Worm (Caenorhabditis elegans) whole organism, L2 larva: Measurements from ENCODE around the gene col-43.

Experiments
- R02D3.7 ChIP-seq: fragments of 150-350 bp; optimal IDR thresholded peaks from 2 replicates; lab custom pipeline; 2014; ENCODE audit warnings: missing biosample characterization, missing genetic modification characterization
- mdl-1 ChIP-seq, 2 experiments: fragments of 150-350 bp in 1 of 2; sonication (generic microtip) in 1 of 2; optimal IDR thresholded peaks; 2 replicates each; lab custom pipeline; 2017; ENCODE audit warnings: missing biosample characterization in 2 of 2, missing genetic modification characterization in 2 of 2
- nhr-237 ChIP-seq: fragments of 150-350 bp; optimal IDR thresholded peaks from 2 replicates; lab custom pipeline; 2014; ENCODE audit warnings: missing biosample characterization, missing genetic modification characterization
- unc-62 ChIP-seq: fragments of 150-350 bp; optimal IDR thresholded peaks from 2 replicates; lab custom pipeline; 2014; ENCODE audit warnings: missing biosample characterization, missing genetic modification reagents, missing genetic modification characterization
- zag-1 ChIP-seq: fragments of 150-350 bp; optimal IDR thresholded peaks from 2 replicates; lab custom pipeline; 2014; ENCODE audit warnings: missing biosample characterization, missing genetic modification characterization

DNA sequence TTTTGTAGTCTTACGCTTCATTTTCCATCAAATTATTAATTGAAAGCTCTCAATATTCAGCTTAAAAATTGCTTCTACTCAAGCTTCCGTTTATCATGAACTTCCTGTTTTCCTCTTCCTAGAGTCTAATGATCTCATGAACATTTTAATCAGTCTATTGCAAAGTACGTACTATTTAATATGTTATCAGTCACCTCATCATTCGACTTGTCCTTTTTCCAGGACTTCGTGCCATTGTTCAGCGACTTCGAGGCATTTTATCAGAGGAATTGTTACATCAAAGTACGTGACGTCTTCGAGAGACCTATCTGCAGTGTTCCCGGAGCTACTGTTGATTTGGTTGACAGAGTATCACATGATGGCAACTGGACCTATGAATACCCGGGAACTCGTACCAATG, 30.9 kb downstream of the col-43 start:
- no peak for TF ChIP-seq nhr-237
- TF ChIP-seq unc-62 (GFP tag; lab: Kevin White, UChicago), result no peak
- no peak for TF ChIP-seq R02D3.7 (tag; lab: Kevin White, UChicago)
- no peak for TF ChIP-seq mdl-1 (tag; optimal IDR thresholded peaks at IDR 0.05; lab: Kevin White, UChicago)
- TF ChIP-seq zag-1 (tag; lab: Kevin White, UChicago), result no peak
